Worm (Caenorhabditis elegans): ENCODE measurements around the gene T05H4.4.

The T05H4.4 gene

DNA sequence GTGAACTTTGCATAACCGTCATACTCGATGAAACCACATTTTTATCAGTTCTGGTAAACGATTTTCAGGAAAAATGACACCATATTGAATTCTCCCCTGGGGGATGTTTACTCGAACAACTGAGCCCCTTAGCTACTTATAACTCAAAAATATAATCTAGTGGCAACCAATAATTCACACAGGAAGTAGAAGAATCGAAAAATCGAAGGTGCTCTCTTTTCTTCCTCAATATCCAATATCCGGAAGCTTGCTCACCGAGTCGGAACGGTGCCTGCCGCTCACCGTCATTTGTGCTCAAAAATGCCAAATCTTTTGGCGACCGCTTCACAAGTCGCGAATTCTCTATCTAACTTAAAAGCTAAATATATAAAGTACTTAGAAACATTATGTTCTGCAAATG is 3.3 kb downstream of the T05H4.4 start, which contains the start of gene T05H4.3:
T05H4.3 (plus strand) TSS at position 301 of the 400 bp plus-strand sequence.
- TF ChIP-seq hlh-12 (tag; optimal IDR thresholded peaks at IDR 0.05) (no peak), pha-4 (tag; optimal IDR thresholded peaks at IDR 0.05) (no peak), ceh-79 (tag; optimal IDR thresholded peaks at IDR 0.05) (no peak), dpl-1 (GFP tag; optimal IDR thresholded peaks at IDR 0.05) (no peak), ets-4 (GFP tag; optimal IDR thresholded peaks at IDR 0.05) (no peak), lin-54 (GFP tag; optimal IDR thresholded peaks at IDR 0.05) (no peak), atf-7 (tag; optimal IDR thresholded peaks at IDR 0.05) (no peak), hmg-20 (GFP tag; IDR thresholded peaks at IDR 0.05) (no peak), madf-6 (GFP tag; IDR thresholded peaks at IDR 0.05) (no peak), F49E8.2 (tag; optimal IDR thresholded peaks at IDR 0.05; ENCODE audit: insufficient read depth) (no peak), attf-5 (GFP tag; optimal IDR thresholded peaks at IDR 0.05) (no peak), let-607 (tag; optimal IDR thresholded peaks at IDR 0.05) (no peak), ztf-18 (tag; optimal IDR thresholded peaks at IDR 0.05) (no peak)

DNA sequence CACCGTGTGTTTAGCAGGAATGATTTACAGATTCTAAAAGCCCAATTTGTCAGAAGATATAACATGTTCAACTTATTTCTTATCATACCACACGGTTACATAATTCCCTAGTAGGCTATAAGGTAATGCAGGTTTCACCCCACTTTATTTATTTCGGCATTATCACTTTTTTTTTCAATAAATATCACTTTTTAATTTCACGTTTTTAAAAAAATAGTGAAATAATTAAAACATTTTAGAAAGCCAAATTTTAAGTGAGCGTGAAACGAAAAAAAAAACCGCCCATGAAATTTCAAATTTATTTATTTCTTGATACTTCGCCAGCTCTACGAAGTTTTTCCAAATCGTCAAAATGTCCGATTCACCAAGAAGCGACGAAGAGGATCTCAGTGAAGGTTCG is 9.7 kb downstream of the T05H4.4 start, which contains the start of gene fbxa-196:
fbxa-196 (plus strand) TSS at position 301 of the 400 bp plus-strand sequence.
- TF ChIP-seq ztf-28 (GFP tag; IDR thresholded peaks at IDR 0.05) = no peak
- no peak for TF ChIP-seq nfyb-1 (GFP tag; IDR thresholded peaks at IDR 0.05)
- no peak for TF ChIP-seq bed-2 (GFP tag; IDR thresholded peaks at IDR 0.05)
- no peak for TF ChIP-seq zim-3 (tag; optimal IDR thresholded peaks at IDR 0.05)
- no peak for TF ChIP-seq zfh-2 (GFP tag; conservative IDR thresholded peaks at IDR 0.05)
- TF ChIP-seq egrh-3 (GFP tag; IDR thresholded peaks at IDR 0.05) = no peak
- no peak for TF ChIP-seq tbx-9 (tag; optimal IDR thresholded peaks at IDR 0.05; ENCODE audit: borderline replicate concordance)
- TF ChIP-seq mxl-1 (tag; optimal IDR thresholded peaks at IDR 0.05) = no peak
- TF ChIP-seq mes-4 (tag; optimal IDR thresholded peaks at IDR 0.05) = no peak
- TF ChIP-seq unc-130 (GFP tag; optimal IDR thresholded peaks at IDR 0.05) = no peak
- no peak for TF ChIP-seq nhr-80 (tag; optimal IDR thresholded peaks at IDR 0.05)
- no peak for TF ChIP-seq F55B11.4 (tag; optimal IDR thresholded peaks at IDR 0.05; ENCODE audit: borderline replicate concordance, insufficient read depth)
- no peak for TF ChIP-seq mcd-1 (GFP tag; IDR thresholded peaks at IDR 0.05)
- no peak for TF ChIP-seq ceh-58 (GFP tag; IDR thresholded peaks at IDR 0.05)
- TF ChIP-seq aptf-3 (GFP tag; IDR thresholded peaks at IDR 0.05) = no peak
- TF ChIP-seq lin-54 (GFP tag; optimal IDR thresholded peaks at IDR 0.05) = no peak
- TF ChIP-seq ceh-91 (GFP tag; IDR thresholded peaks at IDR 0.05) = no peak
- TF ChIP-seq K12H6.12 (tag; optimal IDR thresholded peaks at IDR 0.05) = no peak
- no peak for TF ChIP-seq B0336.3 (GFP tag; IDR thresholded peaks at IDR 0.05)

DNA sequence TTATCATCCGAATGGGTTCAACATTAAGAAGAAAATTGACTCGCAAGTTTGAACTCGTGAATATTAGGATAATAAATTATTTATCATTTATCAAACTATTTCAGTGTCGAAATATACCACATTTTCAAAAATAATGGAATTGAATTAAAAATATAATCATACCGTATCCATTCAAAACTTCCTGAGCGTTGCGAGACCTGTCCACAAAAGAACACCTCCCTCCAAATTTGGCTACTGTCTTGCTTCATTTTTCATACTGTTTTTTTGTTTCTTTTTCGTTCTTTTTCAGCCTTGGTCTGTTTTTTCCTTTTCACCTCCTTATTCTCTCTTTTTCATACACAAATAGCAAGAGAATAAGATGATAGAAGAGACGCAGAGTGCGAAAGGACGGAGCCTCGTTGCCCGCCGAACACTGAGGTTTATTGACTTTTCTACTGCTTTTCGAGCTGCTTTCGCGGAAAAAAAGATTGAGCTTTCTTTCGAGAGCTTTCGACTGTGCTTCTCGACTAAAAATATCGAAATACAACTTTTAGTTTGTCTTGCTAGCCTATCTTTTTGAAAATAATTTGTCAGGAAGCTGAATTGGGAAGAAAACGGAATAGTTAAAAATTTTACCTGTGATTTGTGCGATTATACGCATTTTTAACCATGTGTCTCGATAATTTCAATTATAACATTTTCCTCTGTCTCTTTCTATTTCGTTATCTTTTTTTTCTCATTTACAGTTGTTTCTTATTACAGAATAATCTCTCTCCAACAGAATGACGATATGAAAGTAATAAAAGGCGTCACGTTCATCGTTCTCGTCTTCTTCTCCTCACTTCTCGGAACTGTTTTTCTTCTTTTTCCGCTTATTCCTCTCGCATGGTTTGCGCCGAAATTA is 11.7 kb downstream of the T05H4.4 start, which contains the start of gene acl-8:
acl-8 (plus strand) TSS at position 742 of the 883 bp plus-strand sequence.
- TF ChIP-seq snpc-1.1 (tag; optimal IDR thresholded peaks at IDR 0.05; ENCODE audit: insufficient read depth) (no peak), chd-7 (tag; optimal IDR thresholded peaks at IDR 0.05) (no peak), atf-7 (tag; optimal IDR thresholded peaks at IDR 0.05) (no peak), madf-6 (GFP tag; IDR thresholded peaks at IDR 0.05) (peak; percentile 39; the same call in 1 of the 2 replicates), hmg-20 (GFP tag; IDR thresholded peaks at IDR 0.05) (no peak), B0336.3 (GFP tag; IDR thresholded peaks at IDR 0.05) (no peak), lin-54 (GFP tag; optimal IDR thresholded peaks at IDR 0.05) (no peak), efl-1 (GFP tag; optimal IDR thresholded peaks at IDR 0.05) (no peak), snpc-3.4 (tag; optimal IDR thresholded peaks at IDR 0.05) (no peak), tbp1 (GFP tag; optimal IDR thresholded peaks at IDR 0.05) (no peak), snpc-4 (GFP tag; optimal IDR thresholded peaks at IDR 0.05) (no peak), snpc-4 (tag; optimal IDR thresholded peaks at IDR 0.05) (no peak), ztf-6 (GFP tag; IDR thresholded peaks at IDR 0.05) (no peak), ets-4 (GFP tag; optimal IDR thresholded peaks at IDR 0.05) (no peak), repo-1 (tag; optimal IDR thresholded peaks at IDR 0.05) (no peak), F10E7.11 (tag; optimal IDR thresholded peaks at IDR 0.05) (no peak), attf-5 (GFP tag; optimal IDR thresholded peaks at IDR 0.05) (no peak), nhr-120 (GFP tag; IDR thresholded peaks at IDR 0.05) (no peak), Y95B8A.8 (GFP tag; IDR thresholded peaks at IDR 0.05) (no peak), nhr-179 (tag; optimal IDR thresholded peaks at IDR 0.05) (no peak), hrde-1 (tag; optimal IDR thresholded peaks at IDR 0.05; ENCODE audit: borderline replicate concordance) (no peak)

Measured in whole organism, young adult.